Worm (Caenorhabditis elegans): ENCODE results near the gene srv-21.

- TF ChIP-seq med-1 (GFP tag; optimal IDR thresholded peaks at IDR 0.05; ENCODE audit: insufficient read depth) (no peak), flt-1 (GFP tag; IDR thresholded peaks at IDR 0.05) (no peak), ztf-23 (GFP tag; IDR thresholded peaks at IDR 0.05) (no peak), T22C8.4 (GFP tag; IDR thresholded peaks at IDR 0.05) (no peak), ref-1 (GFP tag; conservative IDR thresholded peaks at IDR 0.05) (no peak)
Observed at ce11 chrIV:5879853-5880252, 2.7 kb upstream of the srv-21 start, which contains the start of gene srv-22.

All from whole organism, midembryonic.